Fruit fly (Drosophila melanogaster): ENCODE measurements around the gene CG15414.

- no peak for TF ChIP-seq CG8478 (optimal IDR thresholded peaks at IDR 0.05)
- no peak for TF ChIP-seq psq (optimal IDR thresholded peaks at IDR 0.05)
- no peak for TF ChIP-seq usp (GFP tag; optimal IDR thresholded peaks at IDR 0.05)
- no peak for TF ChIP-seq Dll (optimal IDR thresholded peaks at IDR 0.05)
- no peak for TF ChIP-seq EcR (GFP tag; optimal IDR thresholded peaks at IDR 0.05)
Observed at dm6 chr2L:3519551-3519950, 28.7 kb upstream of the CG15414 start, which contains the start of the genes CG3213 and CG8851.
